Fruit fly (Drosophila melanogaster): ENCODE measurements around the gene hng2.

hng2 gene

dm6 chr3R:8793726-8794125 is 12.4 kb upstream of the hng2 start:
- TF ChIP-seq Sin3A (optimal IDR thresholded peaks at IDR 0.05) (no peak), Myc (optimal IDR thresholded peaks at IDR 0.05) (no peak), h (optimal IDR thresholded peaks at IDR 0.05) (no peak), ttk (optimal IDR thresholded peaks at IDR 0.05) (no peak), insv (optimal IDR thresholded peaks at IDR 0.05) (no peak)

DNA sequence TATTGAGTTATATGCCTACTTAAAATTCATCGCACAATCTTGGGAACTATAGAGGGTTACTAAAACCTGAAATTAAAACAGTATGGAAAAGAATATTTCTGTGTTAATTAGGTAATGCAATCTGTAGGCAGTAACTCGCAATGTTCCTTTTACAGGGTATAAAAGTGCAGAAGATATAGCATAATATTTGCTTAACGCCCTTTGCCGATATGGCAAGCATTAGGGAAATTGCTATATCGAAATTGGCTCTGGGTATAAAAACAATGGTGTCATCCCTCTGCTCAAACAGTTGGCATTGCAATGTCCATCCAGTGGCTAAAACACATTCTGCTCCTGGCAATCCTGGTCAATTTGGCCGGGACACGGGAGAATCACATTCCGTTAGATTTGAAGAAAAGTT is 11.7 kb upstream of the hng2 start, which contains the start of gene Ir85a:
TSS of gene Ir85a (plus strand) at position 301 of the 400 bp plus-strand sequence.
- TF ChIP-seq psq (optimal IDR thresholded peaks at IDR 0.05) (no peak), Sin3A (optimal IDR thresholded peaks at IDR 0.05) (no peak), ttk (optimal IDR thresholded peaks at IDR 0.05) (no peak), Myc (optimal IDR thresholded peaks at IDR 0.05) (no peak), h (optimal IDR thresholded peaks at IDR 0.05) (no peak), insv (optimal IDR thresholded peaks at IDR 0.05) (no peak)

DNA sequence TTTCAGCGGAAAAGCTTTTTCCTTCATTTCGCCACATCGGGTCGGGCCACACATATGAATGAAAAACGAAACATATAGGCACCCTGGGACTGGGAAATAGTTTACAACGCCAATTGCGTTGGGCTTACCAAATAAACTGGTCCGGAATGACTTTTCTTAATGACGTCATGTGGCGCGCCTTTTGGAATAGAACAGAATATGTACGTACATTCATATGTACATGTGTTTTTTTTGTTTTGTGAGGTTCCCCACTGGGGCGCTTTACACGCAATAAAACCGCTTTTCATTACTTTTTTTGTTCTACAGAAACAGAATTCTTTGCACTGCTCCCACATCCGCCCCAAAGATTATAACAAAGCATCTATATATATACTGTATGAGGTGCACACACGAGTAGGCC is 7.8 kb upstream of the hng2 start:
- no peak for TF ChIP-seq Sin3A (optimal IDR thresholded peaks at IDR 0.05)
- TF ChIP-seq Myc (optimal IDR thresholded peaks at IDR 0.05): no peak
- no peak for TF ChIP-seq insv (optimal IDR thresholded peaks at IDR 0.05)
- no peak for TF ChIP-seq psq (optimal IDR thresholded peaks at IDR 0.05)

- TF ChIP-seq h (optimal IDR thresholded peaks at IDR 0.05) (no peak), Sin3A (optimal IDR thresholded peaks at IDR 0.05) (no peak), Myc (optimal IDR thresholded peaks at IDR 0.05) (no peak), psq (optimal IDR thresholded peaks at IDR 0.05) (no peak), insv (optimal IDR thresholded peaks at IDR 0.05) (no peak), ttk (optimal IDR thresholded peaks at IDR 0.05) (no peak)
These were observed 6.3 kb upstream of the hng2 start for dm6 chr3R:8799866-8800265.

DNA sequence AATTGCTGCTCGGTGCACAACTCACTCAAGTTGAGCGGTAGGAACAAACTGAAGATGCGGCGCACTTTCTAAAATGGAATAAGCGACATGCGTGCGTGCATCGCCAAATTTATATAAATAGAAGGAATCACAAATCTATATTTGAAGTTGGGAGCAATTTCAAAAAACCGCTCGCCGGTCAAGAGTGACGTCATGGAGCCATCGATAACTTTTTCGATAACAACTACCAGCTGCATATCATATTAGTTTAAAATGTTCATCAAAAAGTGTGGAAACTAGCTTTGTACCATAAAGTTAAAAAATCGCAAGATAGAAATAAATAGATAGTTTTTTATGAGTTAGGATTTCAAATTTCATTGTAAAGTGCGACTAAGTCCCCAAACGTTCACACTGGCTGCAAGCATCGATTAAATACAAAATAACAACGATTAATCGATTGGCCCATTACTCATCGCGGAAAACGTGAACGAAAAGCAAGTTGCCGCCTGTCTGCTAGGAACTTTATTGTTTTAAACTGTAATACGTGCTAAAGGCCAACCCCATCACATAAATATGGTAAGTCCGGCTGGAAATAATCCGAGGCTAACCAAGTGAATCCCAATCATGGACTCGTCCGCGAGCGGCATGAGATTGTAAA is 4.9 kb upstream of the hng2 start, which contains the start of the genes Pif1A, Pif1B and CCT7:
TSS of gene Pif1A (minus strand) at position 51 of the 637 bp plus-strand sequence.
TSS of gene Pif1B (minus strand) at position 51 of the 637 bp plus-strand sequence.
TSS of gene CCT7 (plus strand) at position 439 of the 637 bp plus-strand sequence.
- TF ChIP-seq Myc (optimal IDR thresholded peaks at IDR 0.05) (no peak), ttk (optimal IDR thresholded peaks at IDR 0.05) (no peak), Sin3A (optimal IDR thresholded peaks at IDR 0.05) (no peak), insv (optimal IDR thresholded peaks at IDR 0.05) (no peak), h (optimal IDR thresholded peaks at IDR 0.05) (no peak), psq (optimal IDR thresholded peaks at IDR 0.05) (no peak)

- TF ChIP-seq psq (optimal IDR thresholded peaks at IDR 0.05) (no peak), ttk (optimal IDR thresholded peaks at IDR 0.05) (no peak)
These were observed 702 bp upstream of the hng2 start, which contains the start of gene CG9839 for dm6 chr3R:8805388-8805852. CG9839 (minus strand) TSS chr3R:8805802.

dm6 chr3R:8806638-8807037 is 516 bp downstream of the hng2 start:
- no peak for TF ChIP-seq Sin3A (optimal IDR thresholded peaks at IDR 0.05)
- TF ChIP-seq ttk (optimal IDR thresholded peaks at IDR 0.05): no peak
- TF ChIP-seq insv (optimal IDR thresholded peaks at IDR 0.05): no peak
- TF ChIP-seq h (optimal IDR thresholded peaks at IDR 0.05): no peak
- no peak for TF ChIP-seq psq (optimal IDR thresholded peaks at IDR 0.05)
- no peak for TF ChIP-seq Myc (optimal IDR thresholded peaks at IDR 0.05)

dm6 chr3R:8807048-8807447 is 926 bp downstream of the hng2 start:
- TF ChIP-seq psq (optimal IDR thresholded peaks at IDR 0.05): no peak
- TF ChIP-seq insv (optimal IDR thresholded peaks at IDR 0.05): no peak
- TF ChIP-seq h (optimal IDR thresholded peaks at IDR 0.05): no peak
- TF ChIP-seq ttk (optimal IDR thresholded peaks at IDR 0.05): no peak
- no peak for TF ChIP-seq Sin3A (optimal IDR thresholded peaks at IDR 0.05)
- no peak for TF ChIP-seq Myc (optimal IDR thresholded peaks at IDR 0.05)

DNA sequence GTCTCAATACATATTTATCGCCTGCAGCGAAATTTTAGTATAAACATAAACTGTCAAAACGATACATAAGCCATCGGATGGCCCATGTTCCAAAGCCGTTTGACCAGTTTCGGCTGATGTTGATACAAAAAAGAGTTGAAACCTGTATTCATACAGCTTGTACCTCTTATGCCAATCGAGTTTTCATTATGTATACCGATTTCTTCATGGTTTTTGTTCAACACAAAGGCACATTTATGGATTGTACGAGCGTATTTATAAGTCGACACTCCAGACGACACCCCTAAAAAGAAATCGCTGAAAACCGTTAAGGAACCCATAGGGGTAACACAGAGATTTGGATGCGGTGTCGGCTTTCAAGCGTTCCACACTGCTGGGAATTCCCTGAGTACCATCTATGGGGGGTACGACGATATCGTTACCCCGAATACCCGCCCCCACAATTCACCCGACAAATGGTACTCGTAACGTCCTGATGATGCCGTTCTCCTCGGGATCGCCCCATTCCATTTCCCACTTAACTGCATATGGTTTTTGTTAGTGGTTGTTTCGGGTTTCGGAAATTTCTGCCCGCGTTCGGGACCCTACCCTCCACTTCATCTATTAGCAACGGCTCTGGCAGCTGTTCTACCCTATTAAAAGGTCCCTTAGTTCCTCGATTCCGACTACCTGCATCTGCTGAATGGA is 1.9 kb downstream of the hng2 start:
- TF ChIP-seq ttk (optimal IDR thresholded peaks at IDR 0.05) (no peak), psq (optimal IDR thresholded peaks at IDR 0.05) (no peak), h (optimal IDR thresholded peaks at IDR 0.05) (no peak), Myc (optimal IDR thresholded peaks at IDR 0.05) (no peak), insv (optimal IDR thresholded peaks at IDR 0.05) (no peak), Sin3A (optimal IDR thresholded peaks at IDR 0.05) (no peak)

dm6 chr3R:8808518-8808921 is 2.4 kb downstream of the hng2 start:
- TF ChIP-seq Sin3A (optimal IDR thresholded peaks at IDR 0.05) (no peak), h (optimal IDR thresholded peaks at IDR 0.05) (no peak), Myc (optimal IDR thresholded peaks at IDR 0.05) (no peak), psq (optimal IDR thresholded peaks at IDR 0.05) (no peak), insv (optimal IDR thresholded peaks at IDR 0.05) (no peak), ttk (optimal IDR thresholded peaks at IDR 0.05) (no peak)

- TF ChIP-seq Myc (optimal IDR thresholded peaks at IDR 0.05): no peak
These were observed 3.6 kb downstream of the hng2 start for dm6 chr3R:8809712-8810111.

dm6 chr3R:8810397-8811184 is 4.5 kb downstream of the hng2 start:
- no peak for TF ChIP-seq Sin3A (optimal IDR thresholded peaks at IDR 0.05)

Measured in Kc167 (cell line).